Worm (Caenorhabditis elegans): Measurements from ENCODE around the gene F26F2.10.
"Not testable (repeated sequence)": the region's sequence is repeated elsewhere in the genome, so short reads cannot be mapped to it uniquely, and the experiment has no call there.

The F26F2.10 gene

DNA sequence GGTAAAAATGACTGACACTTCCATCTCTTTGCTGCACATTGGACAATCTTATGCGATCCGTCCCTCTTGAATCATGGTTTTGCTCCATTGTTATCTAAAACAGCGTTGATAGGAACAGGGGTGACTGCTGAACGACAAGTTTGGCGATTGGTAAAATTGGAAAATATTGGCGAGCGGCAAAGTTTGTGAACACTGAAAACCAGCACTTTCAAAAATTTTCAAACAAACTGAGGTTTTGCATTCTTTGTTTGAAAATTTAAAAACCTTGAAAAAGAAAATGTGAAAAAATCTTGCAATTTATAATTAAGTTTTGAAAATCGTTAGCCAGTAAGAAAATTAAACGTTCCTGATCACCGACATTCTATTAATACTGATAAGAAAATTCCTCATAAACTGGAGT is 28.2 kb downstream of the F26F2.10 start, which contains the start of gene F26F2.3:
F26F2.3 (minus strand) TSS at position 101 of the 400 bp plus-strand sequence.
- TF ChIP-seq fkh-8 (tag; optimal IDR thresholded peaks at IDR 0.05) (no peak), efl-1 (optimal IDR thresholded peaks at IDR 0.05) (no peak), efl-1 (GFP tag; optimal IDR thresholded peaks at IDR 0.05 in 1 of 2) (no peak), nhr-19 (GFP tag; conservative IDR thresholded peaks at IDR 0.05) (no peak), nhr-20 (tag; optimal IDR thresholded peaks at IDR 0.05) (no peak), zip-4 (GFP tag; optimal IDR thresholded peaks at IDR 0.05) (no peak), lin-39 (tag; optimal IDR thresholded peaks at IDR 0.05) (no peak)

- TF ChIP-seq ces-1 (GFP tag; optimal IDR thresholded peaks at IDR 0.05); sox-4 (tag; optimal IDR thresholded peaks at IDR 0.05); ztf-4 (tag; optimal IDR thresholded peaks at IDR 0.05): not testable (repeated sequence)
Observed at ce11 chrV:20564054-20564453, 30.6 kb downstream of the F26F2.10 start, which contains the start of gene F26F2.13. Gene F26F2.13, plus strand, starts transcription at chrV:20564354.

DNA sequence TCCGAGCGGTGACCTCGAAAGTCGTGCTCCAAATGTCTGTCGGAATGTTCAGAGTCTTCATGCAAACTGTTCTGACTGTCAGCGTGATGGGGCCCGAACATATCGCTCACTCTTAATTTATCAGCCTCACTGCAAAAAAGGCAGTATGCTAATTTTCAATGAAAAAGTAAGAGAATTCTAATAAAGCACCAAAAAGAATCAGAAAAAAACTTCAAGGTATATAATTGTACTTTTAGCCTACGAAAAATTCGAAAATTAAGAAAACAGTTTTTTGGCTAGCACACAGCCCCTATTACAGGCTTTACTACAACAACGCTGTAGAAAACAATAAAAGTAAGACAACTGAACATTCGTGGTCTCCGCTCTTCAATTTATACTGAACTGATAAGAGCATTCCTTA is 32.9 kb downstream of the F26F2.10 start, which contains the start of gene F26F2.1:
F26F2.1 (minus strand) TSS at position 101 of the 400 bp plus-strand sequence.
- TF ChIP-seq jun-1 (tag; optimal IDR thresholded peaks at IDR 0.05) (no peak), sptf-1 (tag; optimal IDR thresholded peaks at IDR 0.05) (no peak), ztf-11 (tag; optimal IDR thresholded peaks at IDR 0.05) (no peak), unc-30 (tag; optimal IDR thresholded peaks at IDR 0.05) (no peak), fkh-4 (tag; optimal IDR thresholded peaks at IDR 0.05; ENCODE audit: borderline replicate concordance) (no peak), nhr-20 (tag; optimal IDR thresholded peaks at IDR 0.05) (no peak), unc-86 (tag; optimal IDR thresholded peaks at IDR 0.05) (no peak)

ce11 chrV:20558270-20558669 is 36.4 kb downstream of the F26F2.10 start, which contains the start of gene abf-4:
Gene abf-4, minus strand, starts transcription at chrV:20558370.
- TF ChIP-seq ztf-11 (tag; optimal IDR thresholded peaks at IDR 0.05) (no peak), F16B12.6 (tag; optimal IDR thresholded peaks at IDR 0.05) (no peak), nhr-77 (tag; optimal IDR thresholded peaks at IDR 0.05) (no peak), nhr-90 (tag; optimal IDR thresholded peaks at IDR 0.05; ENCODE audit: poor library complexity) (no peak), aly-2 (tag; optimal IDR thresholded peaks at IDR 0.05) (no peak), snu-23 (GFP tag; optimal IDR thresholded peaks at IDR 0.05) (no peak), xbp-1 (tag; optimal IDR thresholded peaks at IDR 0.05) (no peak), nhr-237 (tag; optimal IDR thresholded peaks at IDR 0.05) (no peak), egl-27 (tag; optimal IDR thresholded peaks at IDR 0.05) (no peak), ceh-63 (GFP tag; optimal IDR thresholded peaks at IDR 0.05) (no peak), hpl-2 (GFP tag; optimal IDR thresholded peaks at IDR 0.05) (no peak), mab-9 (GFP tag; IDR thresholded peaks at IDR 0.05) (no peak), nhr-19 (GFP tag; conservative IDR thresholded peaks at IDR 0.05) (no peak)

ce11 chrV:20556260-20556659 is 38.4 kb downstream of the F26F2.10 start, which contains the start of gene Y38H6C.23:
Gene Y38H6C.23, minus strand, starts transcription at chrV:20556360.
- no peak for TF ChIP-seq nhr-12 (tag; optimal IDR thresholded peaks at IDR 0.05)
- no peak for TF ChIP-seq hpl-2 (GFP tag; optimal IDR thresholded peaks at IDR 0.05)
- no peak for TF ChIP-seq snpc-4 (tag; optimal IDR thresholded peaks at IDR 0.05)
- no peak for TF ChIP-seq sup-37 (GFP tag; optimal IDR thresholded peaks at IDR 0.05)
- TF ChIP-seq lin-35 (GFP tag; optimal IDR thresholded peaks at IDR 0.05) = no peak
- TF ChIP-seq ztf-11 (tag; optimal IDR thresholded peaks at IDR 0.05) = no peak
- no peak for TF ChIP-seq ces-1 (GFP tag; optimal IDR thresholded peaks at IDR 0.05)
- TF ChIP-seq pax-3 (tag; optimal IDR thresholded peaks at IDR 0.05) = no peak
- no peak for TF ChIP-seq skn-1 (tag; optimal IDR thresholded peaks at IDR 0.05)
- TF ChIP-seq ceh-88 (GFP tag; IDR thresholded peaks at IDR 0.05) = no peak
- no peak for TF ChIP-seq tbx-2 (tag; optimal IDR thresholded peaks at IDR 0.05)
- no peak for TF ChIP-seq mdl-1 (tag; optimal IDR thresholded peaks at IDR 0.05)
- no peak for TF ChIP-seq nhr-76 (tag; optimal IDR thresholded peaks at IDR 0.05)
